Worm (Caenorhabditis elegans): ENCODE data around the gene C25F9.11.

The C25F9.11 gene

ce11 chrV:19449544-19449943, 16.7 kb upstream of the C25F9.11 start, which contains the start of gene M04C3.5:
Gene M04C3.5 (plus strand): TSS chrV:19449733.
- TF ChIP-seq fos-1 (tag; optimal IDR thresholded peaks at IDR 0.05) (peak; percentile 33), lin-13 (GFP tag; optimal IDR thresholded peaks at IDR 0.05) (no peak), mab-5 (tag; optimal IDR thresholded peaks at IDR 0.05) (no peak)

- TF ChIP-seq nhr-23 (tag; optimal IDR thresholded peaks at IDR 0.05) = no peak
- no peak for TF ChIP-seq sma-3 (GFP tag; optimal IDR thresholded peaks at IDR 0.05)
- no peak for TF ChIP-seq dmd-4 (tag; optimal IDR thresholded peaks at IDR 0.05)
- no peak for TF ChIP-seq gmeb-1 (tag; optimal IDR thresholded peaks at IDR 0.05)
- no peak for TF ChIP-seq fos-1 (tag; optimal IDR thresholded peaks at IDR 0.05)
- TF ChIP-seq ZK546.5 (tag; optimal IDR thresholded peaks at IDR 0.05) = no peak
- TF ChIP-seq lin-13 (GFP tag; optimal IDR thresholded peaks at IDR 0.05) = no peak
- TF ChIP-seq ama-1 (optimal IDR thresholded peaks at IDR 0.05) = no peak
- no peak for TF ChIP-seq lsy-2 (tag; optimal IDR thresholded peaks at IDR 0.05)
- TF ChIP-seq unc-55 (GFP tag; optimal IDR thresholded peaks at IDR 0.05) = no peak
- no peak for TF ChIP-seq skn-1 (tag; optimal IDR thresholded peaks at IDR 0.05)
- TF ChIP-seq unc-62 (GFP tag; optimal IDR thresholded peaks at IDR 0.05) = no peak
- TF ChIP-seq elt-1 (tag; optimal IDR thresholded peaks at IDR 0.05) = no peak
- TF ChIP-seq nhr-237 (tag; optimal IDR thresholded peaks at IDR 0.05) = no peak
Observed at ce11 chrV:19448805-19449204, 15.9 kb upstream of the C25F9.11 start, which contains the start of gene M04C3.2. Gene M04C3.2 (minus strand): TSS chrV:19448905.

DNA sequence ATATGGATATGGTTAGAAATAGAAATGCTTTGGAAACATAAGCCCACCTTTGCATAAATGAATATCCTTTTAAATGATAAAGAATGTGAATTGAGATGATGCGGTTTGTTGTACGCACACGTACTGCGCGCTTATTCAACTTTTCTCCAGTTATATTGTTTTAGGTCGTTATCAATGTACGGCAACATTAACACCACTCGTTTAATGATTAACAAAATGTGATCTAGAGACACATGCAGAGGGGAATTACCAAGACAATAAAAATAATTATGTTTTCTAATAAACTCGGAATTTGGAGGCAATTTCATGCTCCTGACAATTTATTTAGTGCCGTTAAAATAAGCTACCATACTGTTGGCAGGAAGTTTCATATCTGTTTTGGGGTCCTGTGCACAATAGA, 12.6 kb upstream of the C25F9.11 start, which contains the start of gene M04C3.1:
Gene M04C3.1, minus strand, starts transcription at position 164 of the 400 bp plus-strand sequence.
- TF ChIP-seq fos-1 (tag; optimal IDR thresholded peaks at IDR 0.05) = peak; percentile 52
- TF ChIP-seq sma-9 (GFP tag; optimal IDR thresholded peaks at IDR 0.05) = peak; percentile 34
- TF ChIP-seq sma-9 (tag; optimal IDR thresholded peaks at IDR 0.05) = no peak
- TF ChIP-seq sma-3 (GFP tag; optimal IDR thresholded peaks at IDR 0.05) = no peak

DNA sequence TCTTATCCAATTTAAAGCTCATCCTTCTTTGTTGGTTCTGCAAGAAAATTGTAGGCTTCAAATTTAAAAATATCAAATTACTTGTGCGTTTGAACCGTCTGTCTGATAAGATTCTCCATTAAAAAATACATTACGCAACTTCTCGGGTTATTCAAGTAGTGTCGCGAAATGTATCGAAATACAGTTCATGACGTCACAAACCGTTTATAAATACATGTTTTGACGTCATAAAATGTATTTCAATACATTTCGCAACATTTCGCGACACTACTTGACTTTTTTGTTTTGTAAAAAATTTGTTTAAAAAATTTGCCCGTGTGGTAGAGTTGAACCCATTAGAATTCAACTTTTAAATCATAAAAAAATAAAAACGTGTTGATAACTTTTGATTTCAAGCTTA, 10.7 kb upstream of the C25F9.11 start:
- TF ChIP-seq lin-13 (GFP tag; optimal IDR thresholded peaks at IDR 0.05) = no peak

DNA sequence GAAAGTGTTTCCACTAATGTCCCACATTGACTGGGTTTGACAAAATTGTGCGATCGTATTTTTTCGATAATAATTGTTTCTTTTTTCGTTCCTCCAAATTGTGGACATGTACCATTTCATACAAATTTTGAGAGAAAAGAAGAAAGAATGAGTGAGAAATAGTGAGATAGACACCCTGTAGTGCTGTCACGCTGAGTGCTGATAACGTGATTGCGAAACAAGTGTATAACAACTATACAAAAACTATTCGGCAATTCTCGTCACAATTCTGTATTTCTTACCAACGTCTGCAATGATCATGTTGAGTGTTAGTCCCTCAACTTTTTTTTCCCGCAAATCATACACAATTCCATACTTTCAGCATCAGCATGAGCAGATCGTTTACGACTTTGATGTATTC, 3.4 kb upstream of the C25F9.11 start, which contains the start of gene C25F9.14:
Gene C25F9.14, plus strand, starts transcription at position 178 of the 400 bp plus-strand sequence.
- TF ChIP-seq alr-1 (tag; optimal IDR thresholded peaks at IDR 0.05) = no peak
- TF ChIP-seq sma-9 (GFP tag; optimal IDR thresholded peaks at IDR 0.05) = no peak
- no peak for TF ChIP-seq sma-9 (tag; optimal IDR thresholded peaks at IDR 0.05)
- TF ChIP-seq R02D3.7 (tag; optimal IDR thresholded peaks at IDR 0.05) = no peak
- no peak for TF ChIP-seq sma-3 (GFP tag; optimal IDR thresholded peaks at IDR 0.05)
- TF ChIP-seq fos-1 (tag; optimal IDR thresholded peaks at IDR 0.05) = peak; percentile 49
- no peak for TF ChIP-seq blmp-1 (tag; optimal IDR thresholded peaks at IDR 0.05; ENCODE audit: insufficient read depth)
- TF ChIP-seq lin-11 (tag; optimal IDR thresholded peaks at IDR 0.05) = no peak

DNA sequence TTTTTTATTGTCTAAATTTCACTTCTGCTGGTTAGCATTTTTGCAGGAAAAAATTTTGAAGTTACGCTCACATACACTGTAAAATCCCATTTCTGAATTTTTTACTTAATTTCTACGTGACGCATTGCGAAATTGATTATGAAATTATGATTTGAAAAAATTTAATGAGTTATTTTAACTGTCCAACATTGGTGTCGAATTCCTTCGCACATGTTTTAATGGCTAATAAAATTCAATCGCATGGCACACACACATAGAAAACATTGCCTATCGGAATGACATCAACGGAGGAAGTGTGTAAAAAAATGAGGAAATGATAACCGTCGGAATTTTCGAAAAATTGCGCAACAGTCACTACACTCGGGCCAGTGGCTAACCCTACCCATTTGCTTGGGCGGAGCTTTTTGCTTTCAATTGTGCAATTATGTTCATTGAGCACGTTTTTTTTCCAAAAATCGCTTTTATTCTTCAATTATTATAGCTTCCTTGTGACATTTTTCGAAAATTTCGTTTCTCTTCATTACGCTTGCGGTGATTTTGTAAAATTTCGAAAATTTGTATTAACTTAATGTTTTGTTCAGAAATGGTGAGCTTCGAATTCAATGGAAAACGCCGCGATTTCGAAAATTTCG, 1.1 kb upstream of the C25F9.11 start, which contains the start of gene C25F9.16:
Gene C25F9.16, plus strand, starts transcription at position 582 of the 632 bp plus-strand sequence.
- TF ChIP-seq elt-3 (tag; optimal IDR thresholded peaks at IDR 0.05) (no peak), unc-55 (GFP tag; optimal IDR thresholded peaks at IDR 0.05) (no peak), fos-1 (tag; optimal IDR thresholded peaks at IDR 0.05) (peak; percentile 10)

ce11 chrV:19432030-19432429, 842 bp downstream of the C25F9.11 start:
- no peak for TF ChIP-seq fos-1 (tag; optimal IDR thresholded peaks at IDR 0.05)
- peak; percentile 25 for TF ChIP-seq nhr-129 (tag; optimal IDR thresholded peaks at IDR 0.05)

ce11 chrV:19431036-19431435, 1.8 kb downstream of the C25F9.11 start, which contains the start of gene srw-85:
Gene srw-85 (minus strand): TSS chrV:19431136.
- TF ChIP-seq egl-27 (tag; optimal IDR thresholded peaks at IDR 0.05) (no peak), zag-1 (tag; optimal IDR thresholded peaks at IDR 0.05) (no peak), sem-4 (tag; optimal IDR thresholded peaks at IDR 0.05) (no peak), ceh-16 (tag; optimal IDR thresholded peaks at IDR 0.05) (no peak), alr-1 (tag; optimal IDR thresholded peaks at IDR 0.05) (no peak), nhr-77 (tag; optimal IDR thresholded peaks at IDR 0.05) (no peak), R02D3.7 (tag; optimal IDR thresholded peaks at IDR 0.05) (no peak), sma-9 (GFP tag; optimal IDR thresholded peaks at IDR 0.05) (no peak), sma-9 (tag; optimal IDR thresholded peaks at IDR 0.05) (no peak), nhr-10 (tag; optimal IDR thresholded peaks at IDR 0.05) (no peak), lsy-2 (tag; optimal IDR thresholded peaks at IDR 0.05) (no peak), mab-5 (tag; optimal IDR thresholded peaks at IDR 0.05) (no peak), ztf-4 (tag; optimal IDR thresholded peaks at IDR 0.05) (no peak), elt-3 (tag; optimal IDR thresholded peaks at IDR 0.05) (no peak), nhr-23 (tag; optimal IDR thresholded peaks at IDR 0.05) (no peak), snpc-4 (tag; optimal IDR thresholded peaks at IDR 0.05) (no peak)
